Worm (Caenorhabditis elegans): Measurements from ENCODE around the gene mig-21.

The mig-21 gene

DNA sequence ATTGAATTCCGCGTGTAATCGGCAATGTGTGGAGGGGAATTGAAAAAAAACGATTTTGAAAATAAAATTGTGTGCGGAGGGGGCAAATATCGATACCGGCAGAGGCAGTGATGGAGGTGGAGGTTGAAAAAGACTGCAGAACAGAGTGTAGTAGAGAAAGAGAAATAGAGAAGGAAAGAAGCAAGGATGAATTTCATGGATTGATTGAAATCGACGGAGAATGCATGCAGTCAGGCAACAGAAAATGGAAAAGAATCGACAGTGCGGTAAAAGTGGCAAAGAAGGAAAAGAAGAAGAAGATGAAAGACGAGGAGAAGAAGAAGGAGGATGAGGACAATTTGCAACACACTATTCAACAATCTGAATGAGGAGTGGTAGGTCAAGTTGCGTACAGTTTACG lies 41.4 kb downstream of the mig-21 start, which contains the start of gene W04D12.1:
W04D12.1 (plus strand) TSS at position 111 of the 400 bp plus-strand sequence.
- TF ChIP-seq efl-1 (optimal IDR thresholded peaks at IDR 0.05) (peak in 1 of 2 experiments; percentile 11), efl-1 (GFP tag; optimal IDR thresholded peaks at IDR 0.05 in 1 of 2) (no peak), tbx-2 (tag; optimal IDR thresholded peaks at IDR 0.05) (no peak), lsy-2 (tag; optimal IDR thresholded peaks at IDR 0.05) (peak in 1 of 2 experiments; percentile 24), blmp-1 (tag; optimal IDR thresholded peaks at IDR 0.05) (peak; percentile 94), skn-1 (tag; optimal IDR thresholded peaks at IDR 0.05) (peak; percentile 29), nhr-85 (tag) (peak; percentile 72), lin-13 (GFP tag; optimal IDR thresholded peaks at IDR 0.05) (no peak), fos-1 (tag; optimal IDR thresholded peaks at IDR 0.05) (no peak), mep-1 (tag; optimal IDR thresholded peaks at IDR 0.05) (peak; percentile 56), rnt-1 (tag; optimal IDR thresholded peaks at IDR 0.05) (peak; percentile 15), lin-35 (GFP tag; optimal IDR thresholded peaks at IDR 0.05) (peak in 1 of 2 experiments; percentile 35), snu-23 (GFP tag; optimal IDR thresholded peaks at IDR 0.05) (peak; percentile 20), nhr-71 (tag; optimal IDR thresholded peaks at IDR 0.05) (peak; percentile 12), nhr-20 (tag; optimal IDR thresholded peaks at IDR 0.05) (peak; percentile 33), lir-3 (tag; optimal IDR thresholded peaks at IDR 0.05; ENCODE audit: poor library complexity) (no peak), lin-14 (GFP tag; optimal IDR thresholded peaks at IDR 0.05) (peak; percentile 21), unc-130 (tag; optimal IDR thresholded peaks at IDR 0.05) (peak; percentile 6)

DNA sequence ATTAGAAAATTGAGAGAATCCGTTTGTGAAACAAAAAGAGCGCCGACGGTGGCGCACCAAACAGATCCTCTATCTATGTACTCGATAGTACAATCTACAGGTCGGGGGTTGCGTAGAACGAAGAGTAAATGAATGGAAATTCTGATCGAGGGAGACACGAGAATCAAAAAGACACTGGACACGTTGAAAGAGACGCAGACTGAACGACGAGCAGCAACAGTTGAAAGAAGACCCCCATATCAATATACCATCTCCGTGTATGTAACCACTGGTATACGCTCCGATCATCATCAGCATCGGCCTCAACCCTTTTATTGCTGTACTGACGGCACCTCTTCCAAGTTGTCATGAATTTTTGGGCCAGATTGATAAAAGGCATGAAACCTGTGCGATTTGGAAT lies 41.9 kb downstream of the mig-21 start:
- TF ChIP-seq ceh-82 (tag; optimal IDR thresholded peaks at IDR 0.05) (peak in 1 of 3 experiments; percentile 8), dpl-1 (GFP tag; optimal IDR thresholded peaks at IDR 0.05) (no peak), ama-1 (optimal IDR thresholded peaks at IDR 0.05) (peak; percentile 38), efl-1 (optimal IDR thresholded peaks at IDR 0.05) (no peak), efl-1 (GFP tag; optimal IDR thresholded peaks at IDR 0.05 in 1 of 2) (peak in 1 of 2 experiments; percentile 89), nhr-20 (tag; optimal IDR thresholded peaks at IDR 0.05) (peak; percentile 16), nhr-71 (tag; optimal IDR thresholded peaks at IDR 0.05) (peak; percentile 38), C16A3.4 (tag; optimal IDR thresholded peaks at IDR 0.05) (no peak), elt-3 (tag; optimal IDR thresholded peaks at IDR 0.05) (no peak), lin-14 (GFP tag; optimal IDR thresholded peaks at IDR 0.05) (peak; percentile 55), nhr-85 (tag) (peak; percentile 80)

DNA sequence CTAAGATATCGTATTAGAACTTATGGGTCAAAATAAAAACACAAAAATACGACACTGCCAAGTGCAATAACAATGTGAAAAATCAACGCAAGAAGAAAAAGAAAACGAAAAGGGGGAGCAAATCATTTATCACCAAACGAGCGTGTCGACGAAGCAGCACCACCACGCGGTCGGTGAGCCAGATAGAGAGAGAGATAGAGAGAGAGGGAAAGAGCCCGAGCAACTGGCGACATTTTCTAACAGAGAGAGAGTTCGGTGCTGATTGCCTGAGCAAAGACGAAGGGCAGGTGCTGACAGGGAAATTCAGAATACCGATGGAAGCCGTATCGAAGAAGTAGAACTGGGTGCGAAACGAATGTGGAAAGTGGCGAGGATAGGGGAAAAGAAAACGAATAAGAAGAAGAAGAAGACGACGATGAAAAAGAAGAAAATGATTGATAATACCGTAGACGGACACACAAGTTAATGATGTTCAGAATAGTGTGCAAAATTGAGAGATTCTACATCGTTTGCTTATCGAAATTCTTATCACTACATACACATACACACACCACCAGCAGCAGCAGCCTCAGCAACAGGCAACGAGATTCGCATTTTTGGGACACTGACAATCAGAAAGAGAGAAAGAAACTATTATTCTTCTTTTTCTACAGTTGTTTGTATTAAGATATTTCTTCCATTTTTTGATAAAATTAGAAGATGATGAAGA lies 42.9 kb downstream of the mig-21 start:
- TF ChIP-seq nhr-47 (tag; optimal IDR thresholded peaks at IDR 0.05) (peak; percentile 11), lin-35 (GFP tag; optimal IDR thresholded peaks at IDR 0.05) (peak in 1 of 2 experiments; percentile 63), efl-1 (optimal IDR thresholded peaks at IDR 0.05) (no peak), efl-1 (GFP tag; optimal IDR thresholded peaks at IDR 0.05 in 1 of 2) (peak in 1 of 2 experiments; percentile 67), rnt-1 (tag; optimal IDR thresholded peaks at IDR 0.05) (peak; percentile 58), vab-15 (tag; optimal IDR thresholded peaks at IDR 0.05) (peak; percentile 18), snu-23 (GFP tag; optimal IDR thresholded peaks at IDR 0.05) (peak; percentile 44), swsn-7 (tag; optimal IDR thresholded peaks at IDR 0.05) (peak; percentile 13), elt-2 (tag; optimal IDR thresholded peaks at IDR 0.05) (peak; percentile 67), ztf-11 (tag; optimal IDR thresholded peaks at IDR 0.05) (no peak), lin-14 (GFP tag; optimal IDR thresholded peaks at IDR 0.05) (peak; percentile 47), blmp-1 (tag; optimal IDR thresholded peaks at IDR 0.05) (peak; percentile 74), nhr-85 (tag) (peak; percentile 72), nhr-20 (tag; optimal IDR thresholded peaks at IDR 0.05) (peak; percentile 41), hpl-2 (GFP tag; optimal IDR thresholded peaks at IDR 0.05) (no peak), nhr-19 (GFP tag; conservative IDR thresholded peaks at IDR 0.05) (no peak), nhr-11 (tag; optimal IDR thresholded peaks at IDR 0.05) (no peak), nhr-71 (tag; optimal IDR thresholded peaks at IDR 0.05) (peak; percentile 31), lir-3 (tag; optimal IDR thresholded peaks at IDR 0.05; ENCODE audit: poor library complexity) (no peak), zag-1 (tag; optimal IDR thresholded peaks at IDR 0.05) (no peak), elt-3 (tag; optimal IDR thresholded peaks at IDR 0.05) (peak in 5 of 6 experiments; percentile 71 to 99 (median 83)), nhr-237 (tag; optimal IDR thresholded peaks at IDR 0.05) (no peak), unc-130 (tag; optimal IDR thresholded peaks at IDR 0.05) (peak; percentile 39), dpl-1 (GFP tag; optimal IDR thresholded peaks at IDR 0.05) (no peak), efl-3 (GFP tag; optimal IDR thresholded peaks at IDR 0.05) (no peak), hlh-4 (tag; optimal IDR thresholded peaks at IDR 0.05) (no peak), lsy-2 (tag; optimal IDR thresholded peaks at IDR 0.05) (peak in 1 of 2 experiments; percentile 41), nhr-90 (tag; optimal IDR thresholded peaks at IDR 0.05; ENCODE audit: poor library complexity) (peak; percentile 45), mdl-1 (tag; optimal IDR thresholded peaks at IDR 0.05) (peak in 1 of 2 experiments; percentile 9), hlh-17 (GFP tag; optimal IDR thresholded peaks at IDR 0.05; ENCODE audit: borderline replicate concordance) (no peak), isw-1 (GFP tag; IDR thresholded peaks at IDR 0.05) (no peak)
